Worm (Caenorhabditis elegans) whole organism, L4/young adult: Measurements from ENCODE around the gene ZK112.4.
A peak's percentile ranks its signal among the peaks of the same experiment; 100 is the strongest.

ENCODE experiments used
- W03F9.2 ChIP-seq: fragments of 150-350 bp; optimal IDR thresholded peaks from 2 replicates; lab custom pipeline; 2014; ENCODE audit warnings: missing biosample characterization, missing genetic modification characterization
- dao-5 ChIP-seq: sonication (generic microtip); optimal IDR thresholded peaks from 2 replicates; lab custom pipeline; 2016; ENCODE audit warnings: missing genotype, missing genetic modification characterization, moderate library complexity, missing compliant biosample characterization
- him-1 ChIP-seq: sonication (generic microtip); optimal IDR thresholded peaks from 2 replicates; lab custom pipeline; 2016; ENCODE audit warnings: missing genotype, missing genetic modification reagents, missing genetic modification characterization, missing compliant biosample characterization

The ZK112.4 gene

DNA sequence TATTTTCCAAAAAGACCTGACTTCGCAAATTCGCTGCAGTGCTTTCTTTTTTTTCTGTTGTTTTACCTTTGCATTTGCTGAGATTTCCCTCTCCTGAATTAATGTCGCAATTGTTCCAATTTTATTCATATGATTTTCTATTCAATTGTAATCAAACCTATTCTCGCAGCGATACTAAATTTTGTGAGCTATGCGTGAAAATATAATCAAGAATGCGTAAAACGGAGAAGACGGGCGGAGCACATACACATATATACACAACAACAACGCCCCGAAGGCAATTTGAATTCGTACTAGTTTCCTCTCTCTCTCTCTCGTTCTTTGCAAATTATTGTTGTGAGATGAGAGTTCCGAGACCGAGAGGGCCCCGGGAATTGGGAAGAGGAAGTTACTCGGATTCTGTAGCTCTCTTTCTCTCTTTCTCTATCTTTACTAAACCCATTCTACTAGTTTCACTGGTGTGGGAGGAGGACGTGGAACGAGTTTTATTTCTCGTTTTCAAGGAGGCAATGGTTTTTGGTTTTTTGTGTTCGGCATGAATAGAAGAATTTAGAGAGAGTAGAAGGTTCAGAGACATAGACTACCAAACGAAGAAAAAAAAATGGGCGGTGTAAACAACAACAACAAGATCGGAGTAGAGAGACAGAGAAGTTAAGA, 6.3 kb downstream of the ZK112.4 start:
- TF ChIP-seq W03F9.2 (peak; percentile 37), him-1 (tag; lab: Kevin White, UChicago) (no peak)

DNA sequence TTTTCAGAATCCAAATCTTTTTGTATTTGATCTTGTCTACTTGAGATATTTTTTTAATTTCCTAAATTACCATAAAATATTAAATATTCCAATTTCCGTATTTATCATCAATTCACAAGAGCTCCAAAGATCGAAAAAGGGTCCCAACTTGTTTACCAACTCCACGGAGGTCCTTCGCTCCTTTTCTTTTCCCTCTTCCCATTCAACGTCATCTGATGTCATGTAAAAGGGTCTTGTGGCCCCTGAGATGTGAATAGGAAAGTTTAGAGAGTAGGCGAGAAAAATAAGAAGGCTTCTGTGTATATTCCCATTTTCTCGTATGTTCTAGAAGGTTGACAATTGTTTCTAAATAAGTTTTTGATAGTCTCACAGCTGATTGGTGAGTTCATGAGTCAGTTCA, 6.8 kb downstream of the ZK112.4 start:
- no peak for TF ChIP-seq dao-5 (tag; lab: Kevin White, UChicago)
- TF ChIP-seq him-1 (tag; lab: Kevin White, UChicago), result no peak
- no peak for TF ChIP-seq W03F9.2

ce11 chrIII:7722411-7722810, 7.4 kb downstream of the ZK112.4 start:
- TF ChIP-seq dao-5 (tag; lab: Kevin White, UChicago) (no peak), him-1 (tag; lab: Kevin White, UChicago) (no peak), W03F9.2 (no peak)

DNA sequence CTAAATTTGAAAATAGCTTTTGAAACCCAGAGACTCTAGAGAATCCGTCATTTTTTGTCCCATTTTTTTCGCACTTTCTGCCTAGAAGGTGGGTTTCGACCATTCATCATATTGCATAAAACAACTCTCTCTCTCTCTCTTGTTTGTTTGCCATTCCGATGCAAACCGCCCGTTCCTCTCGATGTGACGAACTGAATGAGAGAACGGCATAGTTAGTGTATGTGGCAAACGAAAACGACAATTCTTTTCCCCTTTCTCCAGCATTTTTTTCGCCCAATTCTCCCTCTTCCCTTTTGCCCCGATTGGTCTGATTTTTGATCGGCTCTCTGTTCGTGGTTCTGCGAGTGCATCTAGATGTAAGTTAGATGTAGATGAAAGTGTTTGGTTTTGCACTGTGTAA, 8.3 kb downstream of the ZK112.4 start:
- TF ChIP-seq W03F9.2 (no peak), him-1 (tag; lab: Kevin White, UChicago) (no peak), dao-5 (tag; lab: Kevin White, UChicago) (no peak)

ce11 chrIII:7720861-7721260, 8.9 kb downstream of the ZK112.4 start:
- peak; percentile 47 for TF ChIP-seq W03F9.2
- no peak for TF ChIP-seq dao-5 (tag; lab: Kevin White, UChicago)
- TF ChIP-seq him-1 (tag; lab: Kevin White, UChicago), result peak; percentile 52

- TF ChIP-seq dao-5 (tag; lab: Kevin White, UChicago) (no peak), him-1 (tag; lab: Kevin White, UChicago) (no peak), W03F9.2 (no peak)
Measured at ce11 chrIII:7719364-7719936, 10.4 kb downstream of the ZK112.4 start, which contains the start of gene ncl-1. Gene ncl-1, plus strand, starts transcription at chrIII:7719729.

DNA sequence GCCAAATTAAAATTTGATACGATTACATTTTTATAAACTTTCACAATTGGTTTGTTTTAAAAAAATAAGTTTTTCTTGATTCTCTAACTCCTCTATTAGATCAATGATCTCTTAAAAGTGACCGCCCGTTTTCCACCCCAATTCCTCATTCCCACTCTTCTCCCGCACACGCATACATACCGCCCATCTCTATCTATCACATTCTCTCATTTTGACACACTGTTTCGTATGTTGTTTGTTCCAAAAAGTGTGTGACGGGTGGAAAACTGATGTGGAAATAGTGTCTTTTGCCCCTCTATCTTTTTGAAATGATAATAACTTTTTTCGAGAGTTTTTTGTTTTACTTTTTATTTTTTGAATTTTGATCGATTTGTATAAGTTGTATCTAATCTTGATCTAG, 11.5 kb downstream of the ZK112.4 start:
- TF ChIP-seq W03F9.2 (peak; percentile 56), dao-5 (tag; lab: Kevin White, UChicago) (no peak)

ce11 chrIII:7716550-7716949, 13.3 kb downstream of the ZK112.4 start:
- TF ChIP-seq him-1 (tag; lab: Kevin White, UChicago), result no peak
- no peak for TF ChIP-seq W03F9.2
- TF ChIP-seq dao-5 (tag; lab: Kevin White, UChicago), result no peak

DNA sequence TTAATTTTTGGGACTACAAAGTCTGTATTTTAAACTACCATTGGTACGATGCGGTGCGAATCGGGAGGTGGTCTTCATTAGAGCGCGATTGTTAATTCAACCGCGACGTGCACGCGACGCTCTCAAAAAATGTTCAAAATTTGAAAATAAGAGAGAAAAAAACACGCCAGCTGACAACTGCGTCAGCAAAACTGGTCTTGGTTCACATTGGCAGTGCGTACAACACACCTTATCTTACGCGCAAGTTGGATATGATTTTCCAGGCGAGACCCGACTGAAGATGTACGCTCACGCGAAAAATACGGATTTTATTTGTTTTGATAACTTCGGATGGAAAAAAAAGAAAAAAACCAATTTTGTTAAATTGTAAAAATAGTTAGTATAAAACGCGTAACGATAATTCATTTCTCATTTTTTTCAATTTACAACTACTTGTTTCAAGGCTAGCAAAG, 17.9 kb downstream of the ZK112.4 start, which contains the start of gene C03B8.3:
C03B8.3 (plus strand) TSS at position 402 of the 452 bp plus-strand sequence.
- TF ChIP-seq dao-5 (tag; lab: Kevin White, UChicago), result no peak
- no peak for TF ChIP-seq W03F9.2
- TF ChIP-seq him-1 (tag; lab: Kevin White, UChicago), result no peak

DNA sequence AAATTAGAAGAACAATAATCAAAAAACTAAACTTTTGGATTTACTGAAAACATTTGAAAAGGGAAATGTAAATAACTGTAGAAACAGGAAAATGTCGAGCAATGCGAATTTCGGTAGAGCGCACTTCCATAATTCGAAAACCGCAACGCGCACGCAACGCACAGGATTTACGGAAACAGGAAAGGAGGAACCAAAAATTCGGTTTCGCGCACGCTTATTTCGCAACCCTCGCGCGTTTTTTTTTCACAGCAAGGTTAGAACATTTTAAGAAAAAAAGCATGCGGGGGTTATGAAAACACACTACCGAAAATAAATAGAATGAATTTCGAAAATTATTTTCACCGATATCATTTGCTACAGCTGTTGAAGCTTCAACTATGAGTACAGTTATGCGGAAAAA, 18.3 kb downstream of the ZK112.4 start:
- TF ChIP-seq W03F9.2 (no peak), him-1 (tag; lab: Kevin White, UChicago) (no peak), dao-5 (tag; lab: Kevin White, UChicago) (no peak)

ce11 chrIII:7710943-7711342, 18.9 kb downstream of the ZK112.4 start:
- TF ChIP-seq W03F9.2, result no peak
- TF ChIP-seq him-1 (tag; lab: Kevin White, UChicago), result no peak
- TF ChIP-seq dao-5 (tag; lab: Kevin White, UChicago), result no peak

ce11 chrIII:7710066-7710465, 19.7 kb downstream of the ZK112.4 start:
- TF ChIP-seq dao-5 (tag; lab: Kevin White, UChicago) (no peak), W03F9.2 (no peak), him-1 (tag; lab: Kevin White, UChicago) (peak; percentile 46)

DNA sequence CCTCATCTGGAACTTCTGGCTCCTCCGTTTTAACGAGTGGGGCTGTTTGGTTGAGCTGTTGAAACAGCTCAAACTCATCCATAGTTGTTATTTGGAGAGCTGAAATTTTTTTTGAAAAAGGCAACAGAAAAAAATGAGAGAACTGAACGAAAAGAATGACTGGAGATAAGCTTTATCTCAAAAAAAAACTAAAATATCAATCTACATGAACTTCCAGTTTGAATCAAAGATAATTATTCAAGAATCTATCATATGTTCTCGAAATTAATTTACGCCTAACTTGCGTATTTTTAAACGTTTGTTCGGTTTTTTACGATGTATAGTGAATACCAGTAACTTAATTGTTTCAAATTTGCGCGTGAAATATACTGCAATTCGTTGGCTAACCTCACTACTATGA, 20.4 kb downstream of the ZK112.4 start, which contains the start of gene lin-13:
lin-13 (minus strand) TSS at position 101 of the 400 bp plus-strand sequence.
- TF ChIP-seq W03F9.2 (no peak), him-1 (tag; lab: Kevin White, UChicago) (no peak), dao-5 (tag; lab: Kevin White, UChicago) (no peak)

- no peak for TF ChIP-seq W03F9.2
- no peak for TF ChIP-seq him-1 (tag; lab: Kevin White, UChicago)
- no peak for TF ChIP-seq dao-5 (tag; lab: Kevin White, UChicago)
Measured at ce11 chrIII:7703474-7703873, 26.3 kb downstream of the ZK112.4 start.

ce11 chrIII:7694274-7694673, 35.5 kb downstream of the ZK112.4 start, which contains the start of gene C18H2.5:
Gene C18H2.5, minus strand, starts transcription at chrIII:7694374.
- no peak for TF ChIP-seq W03F9.2
- no peak for TF ChIP-seq dao-5 (tag; lab: Kevin White, UChicago)
- no peak for TF ChIP-seq him-1 (tag; lab: Kevin White, UChicago)
